Fruit fly (Drosophila melanogaster): ENCODE measurements around the gene CG44774.

Gene CG44774

DNA sequence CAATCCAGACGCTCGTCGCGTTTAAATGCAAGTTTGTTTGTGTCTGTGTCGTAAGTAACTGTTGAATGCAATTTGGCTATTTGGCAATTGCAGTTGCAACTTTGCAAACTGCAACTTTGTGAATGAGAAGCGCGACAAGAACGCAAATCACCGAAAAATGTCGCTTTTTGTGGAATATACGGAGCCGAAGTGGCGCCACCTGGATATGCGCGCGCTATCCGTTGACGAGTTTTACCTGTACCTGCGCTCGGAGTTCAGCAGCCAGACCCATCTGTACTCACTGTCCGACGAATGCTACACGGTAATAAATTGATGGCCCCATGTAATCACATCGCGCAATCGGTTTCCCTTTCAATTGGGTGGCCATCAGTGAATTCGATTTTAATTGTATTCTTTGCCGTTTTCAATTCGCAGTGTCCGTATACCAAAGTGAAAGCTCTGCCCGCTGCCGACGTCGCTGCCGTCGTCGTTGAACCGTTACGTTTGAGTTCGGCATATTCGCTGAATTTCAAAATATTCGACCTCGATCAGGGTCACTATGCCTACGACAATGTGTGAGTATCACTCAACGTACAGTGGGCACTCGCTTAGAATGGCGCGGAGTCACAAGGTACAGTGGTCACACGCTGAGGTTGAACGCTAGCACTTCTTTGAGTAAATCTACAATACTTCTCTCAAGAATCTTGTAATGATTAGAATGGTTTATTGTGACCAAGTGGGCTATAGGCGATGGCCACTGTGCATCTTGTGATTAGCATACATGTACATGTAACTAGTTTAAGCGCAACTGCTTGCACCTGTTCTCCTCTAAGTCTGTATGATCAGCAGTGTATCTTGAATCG lies 18.6 kb downstream of the CG44774 start (continued):
- TF ChIP-seq gt (GFP tag; IDR thresholded peaks at IDR 0.05) (no peak; the same call in 1 of the 2 replicates), Side (GFP tag; optimal IDR thresholded peaks at IDR 0.05) (peak; percentile 75), CG7357 (GFP tag; IDR thresholded peaks at IDR 0.05) (peak; percentile 74), row (GFP tag; IDR thresholded peaks at IDR 0.05) (peak; percentile 92), CG15601 (tag; optimal IDR thresholded peaks at IDR 0.05) (peak; percentile 29), lilli (GFP tag; optimal IDR thresholded peaks at IDR 0.05) (peak; percentile 86), GATAe (GFP tag; conservative IDR thresholded peaks at IDR 0.05) (peak; percentile 34; the same call in 1 of the 2 replicates), CG11085 (GFP tag; IDR thresholded peaks at IDR 0.05) (peak; percentile 75), ato (GFP tag; IDR thresholded peaks at IDR 0.05; ENCODE audit: partially characterized antibody) (no peak), mld (GFP tag; IDR thresholded peaks at IDR 0.05; ENCODE audit: partially characterized antibody) (no peak), toy (GFP tag; IDR thresholded peaks at IDR 0.05) (peak; percentile 57; the same call in 1 of the 2 replicates), bcd (GFP tag; optimal IDR thresholded peaks at IDR 0.05) (peak; percentile 83), crc (GFP tag; optimal IDR thresholded peaks at IDR 0.05) (peak; percentile 80), CG7963 (GFP tag; IDR thresholded peaks at IDR 0.05; ENCODE audit: partially characterized antibody) (no peak), hbn (GFP tag; IDR thresholded peaks at IDR 0.05; ENCODE audit: partially characterized antibody) (no peak), CG18764 (GFP tag; optimal IDR thresholded peaks at IDR 0.05) (peak; percentile 55), CG9797 (GFP tag; optimal IDR thresholded peaks at IDR 0.05) (no peak), CG7839 (tag; optimal IDR thresholded peaks at IDR 0.05) (peak; percentile 85), E2f1 (GFP tag; IDR thresholded peaks at IDR 0.05) (peak; percentile 84), phol (tag; optimal IDR thresholded peaks at IDR 0.05) (peak; percentile 71), CHES-1-like (GFP tag; optimal IDR thresholded peaks at IDR 0.05) (peak; percentile 82), tna (GFP tag; IDR thresholded peaks at IDR 0.05; ENCODE audit: partially characterized antibody) (no peak), ind (GFP tag; optimal IDR thresholded peaks at IDR 0.05) (peak; percentile 92), btn (GFP tag; optimal IDR thresholded peaks at IDR 0.05) (peak; percentile 55), nau (GFP tag; optimal IDR thresholded peaks at IDR 0.05) (no peak), CG3726 (GFP tag; IDR thresholded peaks at IDR 0.05) (peak; percentile 79; the same call in 2 of the 3 replicates), stc (GFP tag; IDR thresholded peaks at IDR 0.05) (peak; percentile 79), CG10543 (GFP tag; optimal IDR thresholded peaks at IDR 0.05) (peak; percentile 7), D19A (tag; optimal IDR thresholded peaks at IDR 0.05) (peak; percentile 52), CG32772 (GFP tag; IDR thresholded peaks at IDR 0.05) (peak; percentile 96), Dad (GFP tag; optimal IDR thresholded peaks at IDR 0.05) (peak; percentile 78), zf30C (GFP tag; optimal IDR thresholded peaks at IDR 0.05) (no peak), CG3995 (GFP tag; optimal IDR thresholded peaks at IDR 0.05) (peak; percentile 43), HmgZ (tag; optimal IDR thresholded peaks at IDR 0.05) (peak; percentile 71), H2.0 (GFP tag; IDR thresholded peaks at IDR 0.05) (peak; percentile 89), nmo (GFP tag; optimal IDR thresholded peaks at IDR 0.05) (peak; percentile 78), NfI (GFP tag; optimal IDR thresholded peaks at IDR 0.05) (peak; percentile 84), tap (tag; optimal IDR thresholded peaks at IDR 0.05) (peak; percentile 69), HLH4C (GFP tag; IDR thresholded peaks at IDR 0.05; ENCODE audit: partially characterized antibody) (no peak), CG6854 (GFP tag; optimal IDR thresholded peaks at IDR 0.05) (no peak), danr (GFP tag; IDR thresholded peaks at IDR 0.05) (peak; percentile 82), CG2875 (GFP tag; optimal IDR thresholded peaks at IDR 0.05) (peak; percentile 64), CG14860 (GFP tag; IDR thresholded peaks at IDR 0.05; ENCODE audit: partially characterized antibody) (no peak), dan (GFP tag; IDR thresholded peaks at IDR 0.05) (peak; percentile 48), Tbp (GFP tag; optimal IDR thresholded peaks at IDR 0.05) (no peak), sug (tag; optimal IDR thresholded peaks at IDR 0.05) (peak; percentile 8), CG14050 (GFP tag; IDR thresholded peaks at IDR 0.05) (peak; percentile 74), ci (GFP tag; IDR thresholded peaks at IDR 0.05) (peak; percentile 91), CG17186 (GFP tag; optimal IDR thresholded peaks at IDR 0.05) (no peak)
